Fruit fly (Drosophila melanogaster) whole organism, prepupa: Measurements from ENCODE around the gene PolA2.

Source experiments
- CG4318 ChIP-seq: fragments of 200-800 bp; sonication (Bioruptor generic); optimal IDR thresholded peaks from 3 replicates; lab custom pipeline; 2017; ENCODE audit warnings: missing biosample characterization, mild to moderate bottlenecking, missing genetic modification characterization
- CG6276 ChIP-seq: fragments of 200-800 bp; sonication (Bioruptor generic); optimal IDR thresholded peaks from 2 replicates; lab custom pipeline; 2017; ENCODE audit warnings: missing biosample characterization, mild to moderate bottlenecking, missing genetic modification characterization
- CG8319 ChIP-seq: fragments of 200-800 bp; sonication (Bioruptor generic); optimal IDR thresholded peaks from 3 replicates; lab custom pipeline; 2016; ENCODE audit warnings: missing biosample characterization, missing genetic modification characterization
- Eip93F ChIP-seq: fragments of 200-800 bp; sonication (Bioruptor generic); optimal IDR thresholded peaks from 2 replicates; lab custom pipeline; 2016; ENCODE audit warnings: missing biosample characterization, mild to moderate bottlenecking, missing genetic modification characterization
- Hr39 ChIP-seq: fragments of 200-800 bp; sonication (Bioruptor generic); optimal IDR thresholded peaks from 2 replicates; lab custom pipeline; 2016; ENCODE audit warnings: missing biosample characterization, missing genetic modification characterization
- fkh ChIP-seq: fragments of 200-800 bp; sonication (Bioruptor generic); optimal IDR thresholded peaks from 3 replicates; lab custom pipeline; 2017; ENCODE audit warnings: missing biosample characterization, mild to moderate bottlenecking, missing genetic modification characterization, moderate library complexity

- no peak for TF ChIP-seq Hr39 (GFP tag; lab: Kevin White, UChicago)
- no peak for TF ChIP-seq CG6276 (GFP tag; lab: Kevin White, UChicago)
- no peak for TF ChIP-seq Eip93F (GFP tag; lab: Kevin White, UChicago)
- TF ChIP-seq CG4318 (GFP tag; lab: Kevin White, UChicago) = no peak
- TF ChIP-seq fkh (GFP tag; lab: Kevin White, UChicago) = no peak
- no peak for TF ChIP-seq CG8319 (GFP tag; lab: Kevin White, UChicago)
These were observed 9.6 kb upstream of the PolA2 start, which contains the start of gene CG42814 for dm6 chr3R:27229368-27229767.
